Worm (Caenorhabditis elegans): ENCODE data around the gene fnip-2.
"Not testable (repeated sequence)": the region's sequence is repeated elsewhere in the genome, so short reads cannot be mapped to it uniquely, and the experiment has no call there.

The fnip-2 gene

DNA sequence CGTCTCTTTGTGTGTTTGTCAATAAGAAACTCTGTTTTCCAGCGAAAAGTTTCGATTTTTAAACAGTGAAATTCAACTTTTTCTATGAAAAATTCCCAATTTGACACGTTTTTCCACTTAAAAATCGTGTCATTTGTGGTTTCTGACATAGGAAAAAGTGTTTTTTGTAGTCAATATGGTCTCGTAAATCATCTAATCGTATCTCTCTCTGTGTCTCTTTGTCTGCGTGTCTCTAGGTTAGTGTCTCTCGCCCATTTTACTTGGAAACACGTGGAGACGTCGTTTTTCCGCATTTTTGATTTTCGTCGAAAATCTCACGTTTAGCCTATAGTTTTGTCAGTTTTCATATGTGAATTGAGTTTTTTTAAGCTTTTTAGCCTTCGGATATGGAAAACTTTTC is 27.0 kb upstream of the fnip-2 start (continued):
- TF ChIP-seq dmd-6 (GFP tag; IDR thresholded peaks at IDR 0.05) = 0 out of 2 replicates have a peak, but pooled peaks have one; percentile 6
- TF ChIP-seq F26F4.8 (GFP tag; conservative IDR thresholded peaks at IDR 0.05) = no peak
- peak; percentile 96 for TF ChIP-seq nhr-28 (tag; optimal IDR thresholded peaks at IDR 0.05)
- TF ChIP-seq skn-1 (tag; optimal IDR thresholded peaks at IDR 0.05) = no peak
- TF ChIP-seq nhr-102 (tag; optimal IDR thresholded peaks at IDR 0.05) = peak; percentile 13
- TF ChIP-seq nhr-42 (GFP tag; IDR thresholded peaks at IDR 0.05) = no peak
- no peak for TF ChIP-seq madf-5 (GFP tag; IDR thresholded peaks at IDR 0.05)
- TF ChIP-seq nhr-237 (tag; optimal IDR thresholded peaks at IDR 0.05) = no peak
- TF ChIP-seq cey-2 (tag; optimal IDR thresholded peaks at IDR 0.05; ENCODE audit: borderline replicate concordance, insufficient read depth) = no peak
- TF ChIP-seq F49E8.2 (tag; optimal IDR thresholded peaks at IDR 0.05; ENCODE audit: borderline replicate concordance) = no peak
- no peak for TF ChIP-seq hif-1 (tag; optimal IDR thresholded peaks at IDR 0.05)
- no peak for TF ChIP-seq nhr-41 (GFP tag; IDR thresholded peaks at IDR 0.05)
- no peak for TF ChIP-seq ZK546.5 (tag; optimal IDR thresholded peaks at IDR 0.05)
- no peak for TF ChIP-seq Y105C5A.15 (GFP tag; IDR thresholded peaks at IDR 0.05)
- TF ChIP-seq mdl-1 (tag; optimal IDR thresholded peaks at IDR 0.05) = peak in 1 of 2 experiments; percentile 37
- TF ChIP-seq mxl-3 (GFP tag; optimal IDR thresholded peaks at IDR 0.05) = peak; percentile 86
- TF ChIP-seq mep-1 (tag; optimal IDR thresholded peaks at IDR 0.05) = no peak
- TF ChIP-seq mdt-29 (GFP tag; IDR thresholded peaks at IDR 0.05) = no peak
- no peak for TF ChIP-seq hlh-30 (tag; optimal IDR thresholded peaks at IDR 0.05; ENCODE audit: insufficient read depth)
- TF ChIP-seq nhr-25 (tag; optimal IDR thresholded peaks at IDR 0.05; ENCODE audit: borderline replicate concordance, insufficient read depth) = no peak
- TF ChIP-seq ama-1 (optimal IDR thresholded peaks at IDR 0.05) = no peak
- TF ChIP-seq pha-4 (GFP tag; IDR thresholded peaks at IDR 0.05) = no peak
- TF ChIP-seq pha-4 (tag; optimal IDR thresholded peaks at IDR 0.05) = no peak
- no peak for TF ChIP-seq lin-15B (tag; optimal IDR thresholded peaks at IDR 0.05)
- TF ChIP-seq lin-1 (GFP tag; IDR thresholded peaks at IDR 0.05) = no peak
- TF ChIP-seq mes-2 (tag; optimal IDR thresholded peaks at IDR 0.05; ENCODE audit: poor library complexity, severe bottlenecking) = no peak
- no peak for TF ChIP-seq jun-1 (tag; optimal IDR thresholded peaks at IDR 0.05)
- TF ChIP-seq ceh-82 (tag; optimal IDR thresholded peaks at IDR 0.05) = no peak
- no peak for TF ChIP-seq tra-1 (GFP tag; IDR thresholded peaks at IDR 0.05)
- no peak for TF ChIP-seq duxl-1 (tag; optimal IDR thresholded peaks at IDR 0.05; ENCODE audit: poor library complexity)

DNA sequence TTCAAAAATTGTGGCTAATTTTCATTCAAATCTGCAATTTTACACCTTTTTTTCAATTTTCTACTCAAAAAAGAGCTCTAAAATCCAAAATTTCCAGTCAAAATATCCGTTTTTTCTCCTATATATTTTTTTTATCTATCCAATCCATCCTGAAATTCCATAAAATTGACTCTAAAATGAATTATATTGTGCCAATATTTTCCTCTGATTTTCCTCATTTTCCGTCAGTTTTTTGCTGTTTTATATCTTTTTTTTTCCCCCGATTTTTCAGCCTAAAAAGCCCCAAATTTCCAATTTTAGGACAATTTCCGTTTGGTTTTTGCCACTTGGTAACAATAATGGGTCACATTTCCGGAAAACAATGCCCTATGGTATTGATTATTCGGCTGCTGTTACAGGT is 23.9 kb upstream of the fnip-2 start, which contains the start of gene Y71G10AR.4:
Gene Y71G10AR.4 (plus strand): TSS at position 301 of the 400 bp plus-strand sequence.
- TF ChIP-seq lin-38 (GFP tag; IDR thresholded peaks at IDR 0.05) (no peak), aha-1 (tag) (peak; percentile 12)

DNA sequence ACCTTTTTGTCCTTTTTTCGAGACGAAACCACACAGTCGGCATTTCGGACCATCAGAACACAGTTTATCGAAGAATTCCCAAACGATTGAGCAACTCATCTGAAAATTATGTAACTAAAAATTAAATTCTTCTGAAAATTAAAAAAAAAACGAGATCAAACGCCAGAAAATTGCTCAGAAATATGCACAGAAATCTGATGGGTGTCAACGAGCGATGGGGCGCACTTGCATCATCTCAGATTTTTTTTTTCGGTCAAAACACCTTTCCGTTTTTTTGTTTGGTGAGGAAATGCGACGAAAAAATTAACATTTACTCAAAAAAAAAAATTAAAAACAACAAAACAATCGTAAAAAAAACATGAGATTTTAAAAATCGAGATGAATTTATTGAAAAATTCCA is 5.9 kb upstream of the fnip-2 start, which contains the start of gene T04C4.3:
Gene T04C4.3 (minus strand): TSS at position 101 of the 400 bp plus-strand sequence.
- not testable (repeated sequence) for TF ChIP-seq Y5F2A.4 (GFP tag; optimal IDR thresholded peaks at IDR 0.05); daf-16 (GFP tag; optimal IDR thresholded peaks at IDR 0.05); daf-16 (tag; optimal IDR thresholded peaks at IDR 0.05); nhr-6 (tag; optimal IDR thresholded peaks at IDR 0.05)

DNA sequence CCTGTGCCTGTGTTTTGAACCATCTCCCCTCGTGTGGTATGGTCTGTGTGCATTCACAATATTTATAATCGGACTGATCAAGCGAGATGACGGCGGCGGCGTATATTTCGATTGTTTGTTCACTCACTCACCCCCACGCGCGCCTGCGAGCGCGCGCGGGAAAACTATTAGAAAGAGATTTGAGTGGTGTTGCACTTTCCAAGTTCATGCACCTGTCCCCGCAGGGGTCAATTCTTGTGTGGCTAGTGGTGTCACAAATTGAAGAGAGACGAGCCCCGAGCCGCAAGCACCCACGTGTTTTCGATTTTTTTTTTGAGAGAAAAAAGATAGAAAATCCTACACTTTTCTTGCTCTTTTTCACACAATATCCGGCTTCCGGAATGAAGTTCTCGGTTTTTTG is 5.4 kb upstream of the fnip-2 start:
- no peak for TF ChIP-seq aly-2 (tag; optimal IDR thresholded peaks at IDR 0.05)
- peak; percentile 14 for TF ChIP-seq mxl-3 (GFP tag; optimal IDR thresholded peaks at IDR 0.05)
- peak; percentile 38 for TF ChIP-seq hmg-1.1 (GFP tag; IDR thresholded peaks at IDR 0.05)
- TF ChIP-seq hlh-30 (tag; optimal IDR thresholded peaks at IDR 0.05; ENCODE audit: insufficient read depth) = peak; percentile 49
- TF ChIP-seq T26A8.4 (GFP tag; IDR thresholded peaks at IDR 0.05) = no peak
- TF ChIP-seq ces-1 (GFP tag; optimal IDR thresholded peaks at IDR 0.05) = no peak
- no peak for TF ChIP-seq madf-5 (GFP tag; IDR thresholded peaks at IDR 0.05)
- peak in 1 of 2 experiments; percentile 31 for TF ChIP-seq mdl-1 (tag; optimal IDR thresholded peaks at IDR 0.05)
- TF ChIP-seq dmd-6 (GFP tag; IDR thresholded peaks at IDR 0.05) = 0 out of 2 replicates have a peak, but pooled peaks have one; percentile 7
- no peak for TF ChIP-seq snpc-4 (tag; optimal IDR thresholded peaks at IDR 0.05)
- no peak for TF ChIP-seq nhr-102 (tag; optimal IDR thresholded peaks at IDR 0.05)
- TF ChIP-seq unc-62 (GFP tag; optimal IDR thresholded peaks at IDR 0.05 in 1 of 2) = peak in 1 of 2 experiments; percentile 31
- no peak for TF ChIP-seq unc-62 (tag; optimal IDR thresholded peaks at IDR 0.05)
- TF ChIP-seq madf-9 (GFP tag; conservative IDR thresholded peaks at IDR 0.05) = no peak
- TF ChIP-seq zip-2 (tag; optimal IDR thresholded peaks at IDR 0.05) = no peak
- peak; percentile 48 for TF ChIP-seq hlh-11 (tag; optimal IDR thresholded peaks at IDR 0.05)
- TF ChIP-seq Y5F2A.4 (GFP tag; optimal IDR thresholded peaks at IDR 0.05) = no peak
- no peak for TF ChIP-seq R02D3.7 (tag; optimal IDR thresholded peaks at IDR 0.05)

Data from whole organism, L4 larva.